Worm (Caenorhabditis elegans): ENCODE results near the gene gpn-1.

gpn-1 gene

ce11 chrX:15693466-15693865, 12.0 kb downstream of the gpn-1 start:
- no peak for TF ChIP-seq ceh-82 (tag; optimal IDR thresholded peaks at IDR 0.05)
- TF ChIP-seq jun-1 (tag; optimal IDR thresholded peaks at IDR 0.05), result no peak

- TF ChIP-seq efl-3 (GFP tag; optimal IDR thresholded peaks at IDR 0.05) (no peak), aha-1 (tag; optimal IDR thresholded peaks at IDR 0.05) (no peak), zag-1 (tag; optimal IDR thresholded peaks at IDR 0.05) (no peak), alr-1 (tag; optimal IDR thresholded peaks at IDR 0.05; ENCODE audit: borderline replicate concordance) (no peak), mep-1 (tag; optimal IDR thresholded peaks at IDR 0.05) (no peak), dpl-1 (GFP tag; optimal IDR thresholded peaks at IDR 0.05) (no peak), isw-1 (GFP tag; IDR thresholded peaks at IDR 0.05) (no peak), skn-1 (tag; optimal IDR thresholded peaks at IDR 0.05) (no peak), ceh-82 (tag; optimal IDR thresholded peaks at IDR 0.05) (no peak), ztf-11 (tag; optimal IDR thresholded peaks at IDR 0.05) (no peak), jun-1 (tag; optimal IDR thresholded peaks at IDR 0.05) (no peak), C16A3.4 (tag; optimal IDR thresholded peaks at IDR 0.05) (no peak), egl-27 (tag; optimal IDR thresholded peaks at IDR 0.05) (no peak), ces-1 (GFP tag; optimal IDR thresholded peaks at IDR 0.05) (no peak), hlh-4 (tag; optimal IDR thresholded peaks at IDR 0.05) (no peak), xbp-1 (tag; optimal IDR thresholded peaks at IDR 0.05) (no peak)
Observed at ce11 chrX:15696400-15696799, 14.9 kb downstream of the gpn-1 start, which contains the start of gene ZK662.2. Gene ZK662.2, plus strand, starts transcription at chrX:15696700.

ce11 chrX:15700220-15700619, 18.7 kb downstream of the gpn-1 start:
- TF ChIP-seq jun-1 (tag; optimal IDR thresholded peaks at IDR 0.05) (no peak), dpl-1 (GFP tag; optimal IDR thresholded peaks at IDR 0.05) (no peak), C04F5.9 (tag; optimal IDR thresholded peaks at IDR 0.05) (no peak), xbp-1 (tag; optimal IDR thresholded peaks at IDR 0.05) (no peak), lin-13 (GFP tag; optimal IDR thresholded peaks at IDR 0.05) (no peak), swsn-7 (tag; optimal IDR thresholded peaks at IDR 0.05) (no peak), lir-3 (tag; optimal IDR thresholded peaks at IDR 0.05; ENCODE audit: poor library complexity) (no peak), C16A3.4 (tag; optimal IDR thresholded peaks at IDR 0.05) (no peak), nhr-19 (GFP tag; conservative IDR thresholded peaks at IDR 0.05) (peak; percentile 8; the same call in 1 of the 2 replicates), isw-1 (GFP tag; IDR thresholded peaks at IDR 0.05) (no peak), egl-13 (tag; optimal IDR thresholded peaks at IDR 0.05) (no peak), nhr-85 (tag) (peak; percentile 91), C34B4.2 (tag; optimal IDR thresholded peaks at IDR 0.05) (no peak), sox-4 (tag; optimal IDR thresholded peaks at IDR 0.05) (no peak), nhr-90 (tag; optimal IDR thresholded peaks at IDR 0.05; ENCODE audit: poor library complexity) (peak; percentile 43), blmp-1 (tag; optimal IDR thresholded peaks at IDR 0.05) (peak; percentile 61), hpl-2 (GFP tag; optimal IDR thresholded peaks at IDR 0.05) (no peak), nhr-71 (tag; optimal IDR thresholded peaks at IDR 0.05) (peak; percentile 39), fkh-8 (tag; optimal IDR thresholded peaks at IDR 0.05) (no peak), snu-23 (GFP tag; optimal IDR thresholded peaks at IDR 0.05) (peak; percentile 53), lin-35 (GFP tag; optimal IDR thresholded peaks at IDR 0.05) (peak in 1 of 2 experiments; percentile 17), pax-3 (tag; optimal IDR thresholded peaks at IDR 0.05) (no peak), skn-1 (tag; optimal IDR thresholded peaks at IDR 0.05) (no peak), elt-3 (tag; optimal IDR thresholded peaks at IDR 0.05) (peak in 5 of 6 experiments; percentile 44 to 75 (median 58)), unc-30 (tag; optimal IDR thresholded peaks at IDR 0.05) (no peak), Y116A8C.19 (tag; optimal IDR thresholded peaks at IDR 0.05; ENCODE audit: borderline replicate concordance) (no peak), fos-1 (tag; optimal IDR thresholded peaks at IDR 0.05) (peak; percentile 3), hlh-17 (GFP tag; optimal IDR thresholded peaks at IDR 0.05; ENCODE audit: borderline replicate concordance) (no peak), lin-14 (GFP tag; optimal IDR thresholded peaks at IDR 0.05) (peak; percentile 74), zag-1 (tag; optimal IDR thresholded peaks at IDR 0.05) (no peak), dsc-1 (tag; optimal IDR thresholded peaks at IDR 0.05) (no peak), unc-86 (tag; optimal IDR thresholded peaks at IDR 0.05) (no peak), vab-15 (tag; optimal IDR thresholded peaks at IDR 0.05) (no peak), elt-2 (tag; optimal IDR thresholded peaks at IDR 0.05) (peak; percentile 62), nhr-20 (tag; optimal IDR thresholded peaks at IDR 0.05) (peak; percentile 66), unc-98 (GFP tag; IDR thresholded peaks at IDR 0.05) (no peak), efl-1 (optimal IDR thresholded peaks at IDR 0.05) (no peak), efl-1 (GFP tag; optimal IDR thresholded peaks at IDR 0.05 in 1 of 2) (peak in 1 of 2 experiments; percentile 34), ets-5 (GFP tag; IDR thresholded peaks at IDR 0.05) (no peak)
